Worm (Caenorhabditis elegans) whole organism, dauer: ENCODE measurements around the gene prdx-2.
"Not testable (repeated sequence)": the region's sequence is repeated elsewhere in the genome, so short reads cannot be mapped to it uniquely, and the experiment has no call there.

Experiments
- unc-62 ChIP-seq: sonication (generic microtip); optimal IDR thresholded peaks from 2 replicates; lab custom pipeline; 2017; ENCODE audit warnings: missing biosample characterization, missing genetic modification reagents, missing genetic modification characterization

The prdx-2 gene

ce11 chrII:5342412-5342811, 35.6 kb upstream of the prdx-2 start:
- no peak for TF ChIP-seq unc-62

- no peak for TF ChIP-seq unc-62
Measured at ce11 chrII:5344775-5345174, 33.2 kb upstream of the prdx-2 start, which contains the start of gene F09E5.14. F09E5.14 (minus strand) TSS chrII:5344875.

ce11 chrII:5350357-5350756, 27.6 kb upstream of the prdx-2 start, which contains the start of gene F09E5.8:
F09E5.8 (plus strand) TSS chrII:5350669.
- not testable (repeated sequence) for TF ChIP-seq unc-62

ce11 chrII:5351799-5352198, 26.2 kb upstream of the prdx-2 start, which contains the start of gene F09E5.7:
F09E5.7 (plus strand) TSS chrII:5352099.
- TF ChIP-seq unc-62, result no peak

ce11 chrII:5353642-5354041, 24.4 kb upstream of the prdx-2 start:
- no peak for TF ChIP-seq unc-62

- no peak for TF ChIP-seq unc-62
Measured at ce11 chrII:5355384-5355783, 22.6 kb upstream of the prdx-2 start, which contains the start of gene srg-69. srg-69 (plus strand) TSS chrII:5355684.

- no peak for TF ChIP-seq unc-62
Measured at ce11 chrII:5358137-5358745, 19.8 kb upstream of the prdx-2 start, which contains the start of the genes F09E5.11 and bmy-1. F09E5.11 (minus strand) TSS chrII:5358187. bmy-1 (plus strand) TSS chrII:5358695.

ce11 chrII:5359252-5359651, 18.7 kb upstream of the prdx-2 start, which contains the start of gene sec-6:
sec-6 (plus strand) TSS chrII:5359552.
- no peak for TF ChIP-seq unc-62

- TF ChIP-seq unc-62, result no peak
Measured at ce11 chrII:5364516-5364915, 13.5 kb upstream of the prdx-2 start.

ce11 chrII:5365645-5366044, 12.3 kb upstream of the prdx-2 start, which contains the start of gene F09E5.16:
F09E5.16 (minus strand) TSS chrII:5365745.
- no peak for TF ChIP-seq unc-62

- no peak for TF ChIP-seq unc-62
Measured at ce11 chrII:5370641-5371040, 7.4 kb upstream of the prdx-2 start, which contains the start of gene F09E5.12. F09E5.12 (minus strand) TSS chrII:5370741.

ce11 chrII:5373275-5374047, 4.5 kb upstream of the prdx-2 start, which contains the start of the genes agt-2 and F09E5.3:
agt-2 (minus strand) TSS chrII:5373827.
F09E5.3 (plus strand) TSS chrII:5373997.
- TF ChIP-seq unc-62, result no peak

ce11 chrII:5374967-5375366, 3.0 kb upstream of the prdx-2 start, which contains the start of gene algn-2:
algn-2 (plus strand) TSS chrII:5375267.
- no peak for TF ChIP-seq unc-62

ce11 chrII:5378239-5378521, 185 bp downstream of the prdx-2 start:
- no peak for TF ChIP-seq unc-62

- no peak for TF ChIP-seq unc-62
Measured at ce11 chrII:5379614-5380077, 1.7 kb downstream of the prdx-2 start, which contains the start of gene pkc-3. pkc-3 (plus strand) TSS chrII:5380027.

ce11 chrII:5384282-5384681, 6.3 kb downstream of the prdx-2 start:
- no peak for TF ChIP-seq unc-62

- no peak for TF ChIP-seq unc-62
Measured at ce11 chrII:5387217-5387616, 9.2 kb downstream of the prdx-2 start, which contains the start of gene ccpp-6. ccpp-6 (minus strand) TSS chrII:5387317.
